Worm (Caenorhabditis elegans): ENCODE results near the gene sams-3.

Gene sams-3

DNA sequence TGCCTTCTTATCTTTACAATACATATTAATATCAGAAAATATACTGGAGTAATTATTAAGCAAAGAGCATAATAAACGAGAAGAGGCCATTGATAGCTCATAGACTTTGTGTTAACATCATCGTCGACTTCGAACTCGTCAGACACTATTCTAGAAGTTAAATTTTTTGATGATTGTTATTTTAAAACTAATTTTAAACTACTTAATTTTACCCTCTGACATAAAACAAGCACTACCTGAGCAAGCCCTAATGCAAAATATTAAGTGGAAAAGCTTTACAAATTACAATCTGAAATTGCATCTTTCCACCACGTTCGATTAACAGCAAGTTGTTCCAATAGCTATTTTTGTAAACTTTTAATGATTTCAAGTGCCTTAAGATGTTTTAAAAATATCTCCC is 21.6 kb downstream of the sams-3 start, which contains the start of gene srv-17 (continued):
- TF ChIP-seq C06A6.2 (GFP tag; conservative IDR thresholded peaks at IDR 0.05), result no peak
- no peak for TF ChIP-seq snpc-1.1 (tag; optimal IDR thresholded peaks at IDR 0.05; ENCODE audit: insufficient read depth)

DNA sequence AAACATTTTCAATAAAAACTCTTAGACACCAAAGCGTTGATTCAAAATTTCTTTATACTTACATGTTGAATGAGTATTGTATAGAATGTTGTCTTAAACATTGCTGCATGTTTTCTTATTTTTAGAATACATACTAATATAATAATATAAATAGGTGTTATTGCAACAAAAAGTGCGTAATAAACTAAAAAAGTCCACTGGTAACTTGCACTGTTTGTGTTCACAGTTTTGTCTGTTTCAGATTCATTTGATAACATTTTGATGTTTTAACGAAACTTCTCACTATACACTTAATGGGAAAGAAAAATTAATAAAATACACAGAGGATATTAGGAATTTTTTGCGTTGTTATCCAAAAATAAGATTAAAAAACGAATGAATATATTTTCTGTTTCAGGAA is 25.4 kb downstream of the sams-3 start, which contains the start of gene srv-19:
TSS of gene srv-19 (minus strand) at position 101 of the 400 bp plus-strand sequence.
- no peak for TF ChIP-seq lsy-27 (tag; optimal IDR thresholded peaks at IDR 0.05; ENCODE audit: borderline replicate concordance, insufficient read depth)
- TF ChIP-seq snpc-1.3 (tag; optimal IDR thresholded peaks at IDR 0.05; ENCODE audit: insufficient read depth), result no peak
- no peak for TF ChIP-seq lin-35 (GFP tag; optimal IDR thresholded peaks at IDR 0.05)
- no peak for TF ChIP-seq ekl-4 (GFP tag; IDR thresholded peaks at IDR 0.05)
- TF ChIP-seq atf-7 (tag; optimal IDR thresholded peaks at IDR 0.05), result no peak
- TF ChIP-seq lag-1 (GFP tag; IDR thresholded peaks at IDR 0.05), result no peak
- no peak for TF ChIP-seq chd-7 (tag; optimal IDR thresholded peaks at IDR 0.05)
- no peak for TF ChIP-seq nhr-179 (tag; optimal IDR thresholded peaks at IDR 0.05)
- TF ChIP-seq efl-1 (GFP tag; optimal IDR thresholded peaks at IDR 0.05), result no peak
- TF ChIP-seq ztf-28 (GFP tag; IDR thresholded peaks at IDR 0.05), result no peak
- no peak for TF ChIP-seq Y56A3A.18 (GFP tag; IDR thresholded peaks at IDR 0.05)
- no peak for TF ChIP-seq B0035.1 (tag; optimal IDR thresholded peaks at IDR 0.05)
- TF ChIP-seq aptf-3 (GFP tag; IDR thresholded peaks at IDR 0.05), result no peak
- TF ChIP-seq ceh-91 (GFP tag; IDR thresholded peaks at IDR 0.05), result no peak
- no peak for TF ChIP-seq ztf-6 (GFP tag; IDR thresholded peaks at IDR 0.05)
- TF ChIP-seq F37B4.10 (GFP tag; IDR thresholded peaks at IDR 0.05), result no peak
- TF ChIP-seq bed-1 (GFP tag; IDR thresholded peaks at IDR 0.05), result no peak
- no peak for TF ChIP-seq lin-54 (GFP tag; optimal IDR thresholded peaks at IDR 0.05)

DNA sequence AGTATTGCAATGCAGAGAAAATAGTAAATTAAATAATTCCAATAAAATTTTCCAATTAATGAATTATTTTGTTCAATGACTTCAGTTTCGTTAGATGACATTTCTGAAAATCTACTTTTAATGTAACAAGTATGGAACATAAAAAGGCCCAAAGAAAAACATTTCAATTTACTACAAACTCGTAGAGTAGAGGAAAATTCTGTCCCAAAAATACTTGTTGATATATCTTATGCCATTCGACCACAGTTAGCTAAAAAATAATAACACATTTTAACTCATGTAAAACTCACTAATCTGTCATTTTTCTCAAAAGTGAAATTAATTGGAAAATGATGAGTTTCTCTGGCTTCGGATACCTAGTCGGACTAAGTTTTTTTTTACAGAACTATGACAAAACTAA is 28.8 kb downstream of the sams-3 start, which contains the start of gene srv-21:
TSS of gene srv-21 (minus strand) at position 101 of the 400 bp plus-strand sequence.
- TF ChIP-seq F57A8.1 (GFP tag; optimal IDR thresholded peaks at IDR 0.05) (no peak), egl-44 (GFP tag; IDR thresholded peaks at IDR 0.05) (no peak), F10E7.11 (tag; optimal IDR thresholded peaks at IDR 0.05) (no peak), K12H6.12 (tag; optimal IDR thresholded peaks at IDR 0.05) (no peak), cebp-2 (GFP tag; IDR thresholded peaks at IDR 0.05) (no peak), lag-1 (GFP tag; IDR thresholded peaks at IDR 0.05) (no peak), sptf-2 (GFP tag; optimal IDR thresholded peaks at IDR 0.05) (no peak), B0019.2 (GFP tag; conservative IDR thresholded peaks at IDR 0.05) (no peak), nhr-90 (tag; optimal IDR thresholded peaks at IDR 0.05) (no peak), C06A6.2 (GFP tag; conservative IDR thresholded peaks at IDR 0.05) (no peak), efl-1 (GFP tag; optimal IDR thresholded peaks at IDR 0.05) (no peak), gei-17 (GFP tag; optimal IDR thresholded peaks at IDR 0.05) (no peak), F33H1.4 (GFP tag; IDR thresholded peaks at IDR 0.05) (no peak), snpc-1.3 (tag; optimal IDR thresholded peaks at IDR 0.05; ENCODE audit: insufficient read depth) (no peak), ceh-79 (tag; optimal IDR thresholded peaks at IDR 0.05) (no peak), athp-1 (tag; optimal IDR thresholded peaks at IDR 0.05) (no peak), C17E4.6 (GFP tag; IDR thresholded peaks at IDR 0.05) (no peak), nhr-80 (tag; optimal IDR thresholded peaks at IDR 0.05) (no peak), nhr-179 (tag; optimal IDR thresholded peaks at IDR 0.05) (no peak), F55B11.4 (tag; optimal IDR thresholded peaks at IDR 0.05; ENCODE audit: borderline replicate concordance, insufficient read depth) (no peak)

Measured in whole organism, young adult.